Fruit fly (Drosophila melanogaster) whole organism, embryonic: Measurements from ENCODE around the gene CG5214.

Experiments
- CG10209 ChIP-seq: fragments of 200-800 bp; sonication (Bioruptor generic); optimal IDR thresholded peaks from 3 replicates; lab custom pipeline; 2017; ENCODE audit warnings: missing biosample characterization, mild to moderate bottlenecking, missing genetic modification characterization, missing genetic modification reagents
- CG10321 ChIP-seq: fragments of 200-800 bp; sonication (Bioruptor generic); IDR thresholded peaks from 2 replicates; pipeline ENCODE4 v1.3.6; 2022; ENCODE audit warnings: missing biosample characterization, missing genetic modification characterization
- CG10543 ChIP-seq: fragments of 200-800 bp; sonication (Bioruptor generic); optimal IDR thresholded peaks from 3 replicates; lab custom pipeline; 2017; ENCODE audit warnings: missing biosample characterization, mild to moderate bottlenecking, missing genetic modification characterization, moderate library complexity
- CG11093 ChIP-seq: fragments of 200-800 bp; sonication (Bioruptor generic); IDR thresholded peaks from 3 replicates; pipeline ENCODE4 v1.3.6; 2022; ENCODE audit warnings: missing biosample characterization, missing genetic modification characterization
- CG11504 ChIP-seq: fragments of 200-800 bp; sonication (Bioruptor generic); optimal IDR thresholded peaks from 3 replicates; lab custom pipeline; 2019; ENCODE audit warnings: missing biosample characterization, mild to moderate bottlenecking, missing genetic modification characterization, moderate library complexity
- CG14667 ChIP-seq: fragments of 200-800 bp; sonication (Bioruptor generic); IDR thresholded peaks from 2 replicates; pipeline ENCODE4 v1.3.6; 2022; ENCODE audit warnings: missing biosample characterization, missing genetic modification characterization
- CG15011 ChIP-seq: fragments of 200-800 bp; sonication (Bioruptor generic); optimal IDR thresholded peaks from 3 replicates; lab custom pipeline; 2018; ENCODE audit warnings: missing biosample characterization, mild to moderate bottlenecking, missing genetic modification characterization
- CG1647 ChIP-seq: fragments of 200-800 bp; sonication (Bioruptor generic); optimal IDR thresholded peaks from 3 replicates; lab custom pipeline; 2016; ENCODE audit warnings: missing biosample characterization, missing genetic modification characterization
- CG17186 ChIP-seq: fragments of 200-800 bp; sonication (Bioruptor generic); optimal IDR thresholded peaks from 3 replicates; lab custom pipeline; 2017; ENCODE audit warnings: missing biosample characterization, missing genetic modification reagents, missing genetic modification characterization
- CG17359 ChIP-seq: fragments of 200-800 bp; sonication (Bioruptor generic); optimal IDR thresholded peaks from 3 replicates; lab custom pipeline; 2018; ENCODE audit warnings: missing biosample characterization, mild to moderate bottlenecking, missing genetic modification characterization, moderate library complexity
- CG17361 ChIP-seq: fragments of 200-800 bp; sonication (Bioruptor generic); IDR thresholded peaks from 3 replicates; pipeline ENCODE4 v1.3.6; 2022; ENCODE audit warnings: missing biosample characterization, missing genetic modification characterization
- CG17829 ChIP-seq: fragments of 200-800 bp; optimal IDR thresholded peaks from 2 replicates; lab custom pipeline; 2019; ENCODE audit warnings: missing biosample characterization, mild to moderate bottlenecking, missing genetic modification characterization, moderate library complexity
- CG2875 ChIP-seq: fragments of 200-800 bp; sonication (Bioruptor generic); optimal IDR thresholded peaks from 2 replicates; lab custom pipeline; 2017; ENCODE audit warnings: missing biosample characterization, mild to moderate bottlenecking, missing genetic modification characterization, missing genetic modification reagents
- CG3163 ChIP-seq: fragments of 200-800 bp; sonication (Bioruptor generic); optimal IDR thresholded peaks from 3 replicates; lab custom pipeline; 2016; ENCODE audit warnings: missing biosample characterization, missing genetic modification characterization
- CG34224 ChIP-seq: fragments of 200-800 bp; sonication (Bioruptor generic); IDR thresholded peaks from 3 replicates; pipeline ENCODE4 v1.3.6; 2022; ENCODE audit warnings: missing biosample characterization, missing genetic modification characterization; ENCODE audit not compliant: partially characterized antibody
- CG4424 ChIP-seq: fragments of 200-800 bp; sonication (Bioruptor generic); optimal IDR thresholded peaks from 3 replicates; lab custom pipeline; 2016; ENCODE audit warnings: missing biosample characterization, missing genetic modification characterization
- CG4617 ChIP-seq: fragments of 200-800 bp; sonication (Bioruptor generic); optimal IDR thresholded peaks from 3 replicates; lab custom pipeline; 2016; ENCODE audit warnings: missing biosample characterization, missing genetic modification characterization, borderline replicate concordance
- CG4820 ChIP-seq: fragments of 200-800 bp; sonication (Bioruptor generic); optimal IDR thresholded peaks from 3 replicates; lab custom pipeline; 2016; ENCODE audit warnings: missing biosample characterization, missing genetic modification characterization
- CG6683 ChIP-seq: fragments of 200-800 bp; sonication (Bioruptor generic); optimal IDR thresholded peaks from 2 replicates; lab custom pipeline; 2017; ENCODE audit warnings: missing biosample characterization, mild to moderate bottlenecking, missing genetic modification characterization, missing genetic modification reagents
- CG8281 ChIP-seq: fragments of 200-800 bp; sonication (Bioruptor generic); optimal IDR thresholded peaks from 2 replicates; lab custom pipeline; 2018; ENCODE audit warnings: missing biosample characterization, mild to moderate bottlenecking, missing genetic modification characterization, moderate library complexity
- CG9215 ChIP-seq: fragments of 200-800 bp; sonication (Bioruptor generic); IDR thresholded peaks from 2 replicates; pipeline ENCODE4 v1.3.6; 2022; ENCODE audit warnings: missing biosample characterization, missing genetic modification characterization
- Camta ChIP-seq: fragments of 200-800 bp; sonication (Bioruptor generic); optimal IDR thresholded peaks from 2 replicates; lab custom pipeline; 2016; ENCODE audit warnings: missing biosample characterization, missing genetic modification characterization
- CkIIα-i1 ChIP-seq: fragments of 200-800 bp; sonication (Bioruptor generic); IDR thresholded peaks from 2 replicates; pipeline ENCODE4 v1.3.6; 2022; ENCODE audit warnings: missing biosample characterization, missing genetic modification characterization
- Doc2 ChIP-seq: fragments of 200-800 bp; sonication (Bioruptor generic); IDR thresholded peaks from 2 replicates; pipeline ENCODE4 v1.3.6; 2022; ENCODE audit warnings: missing biosample characterization, missing genetic modification characterization
- Dp ChIP-seq: fragments of 200-800 bp; sonication (Bioruptor generic); optimal IDR thresholded peaks from 2 replicates; lab custom pipeline; 2018; ENCODE audit warnings: missing biosample characterization, mild to moderate bottlenecking, missing genetic modification characterization, moderate library complexity
- E2f2 ChIP-seq: fragments of 200-800 bp; sonication (Bioruptor generic); IDR thresholded peaks from 2 replicates; pipeline ENCODE4 v1.3.6; 2022; ENCODE audit warnings: missing biosample characterization, missing genetic modification characterization
- Eip74EF ChIP-seq, 2 experiments: fragments of 200-800 bp in 1 of 2; fragments of >200 bp in 1 of 2; sonication (Bioruptor generic) in 1 of 2; optimal IDR thresholded peaks; 2 replicates each; lab custom pipeline; 2017 to 2019; ENCODE audit warnings: missing biosample characterization in 2 of 2, missing genetic modification characterization in 2 of 2, mild to moderate bottlenecking in 1 of 2, moderate library complexity in 1 of 2
- HLH4C ChIP-seq: fragments of 200-800 bp; sonication (Bioruptor generic); IDR thresholded peaks from 3 replicates; pipeline ENCODE4 v1.3.6; 2022; ENCODE audit warnings: missing biosample characterization, missing genetic modification characterization; ENCODE audit not compliant: partially characterized antibody
- Hmr ChIP-seq: fragments of 200-800 bp; sonication (Bioruptor generic); optimal IDR thresholded peaks from 3 replicates; lab custom pipeline; 2017; ENCODE audit warnings: mild to moderate bottlenecking, missing biosample characterization, missing genetic modification reagents, missing genetic modification characterization
- Hr3 ChIP-seq: fragments of 200-800 bp; sonication (Bioruptor generic); optimal IDR thresholded peaks from 3 replicates; lab custom pipeline; 2016; ENCODE audit warnings: missing biosample characterization, missing genetic modification characterization
- Hr78 ChIP-seq, 2 experiments: fragments of 200-800 bp in 1 of 2; fragments of >200 bp in 1 of 2; sonication (Bioruptor generic) in 1 of 2; optimal IDR thresholded peaks; 2 replicates each; lab custom pipeline; 2017 to 2019; ENCODE audit warnings: missing biosample characterization in 2 of 2, missing genetic modification characterization in 2 of 2, mild to moderate bottlenecking in 1 of 2, moderate library complexity in 1 of 2
- Lpt ChIP-seq: fragments of >200 bp; optimal IDR thresholded peaks from 2 replicates; lab custom pipeline; 2018; ENCODE audit warnings: missing biosample characterization, missing genetic modification characterization
- MBD-R2 ChIP-seq: fragments of 200-800 bp; sonication (Bioruptor generic); IDR thresholded peaks from 2 replicates; pipeline ENCODE4 v1.3.6; 2022; ENCODE audit warnings: missing biosample characterization, missing genetic modification characterization
- MESR4 ChIP-seq: fragments of 200-800 bp; sonication (Bioruptor generic); optimal IDR thresholded peaks from 2 replicates; lab custom pipeline; 2018; ENCODE audit warnings: missing biosample characterization, mild to moderate bottlenecking, missing genetic modification characterization, moderate library complexity
- Myb ChIP-seq: fragments of 200-800 bp; sonication (Bioruptor generic); optimal IDR thresholded peaks from 2 replicates; lab custom pipeline; 2016; ENCODE audit warnings: missing biosample characterization, missing genetic modification characterization
- NK7.1 ChIP-seq: fragments of 200-800 bp; sonication (Bioruptor generic); optimal IDR thresholded peaks from 3 replicates; lab custom pipeline; 2016; ENCODE audit warnings: missing biosample characterization, missing genetic modification characterization
- Sin3A ChIP-seq: fragments of >200 bp; optimal IDR thresholded peaks from 2 replicates; lab custom pipeline; 2018
- Tbp ChIP-seq: fragments of >200 bp; optimal IDR thresholded peaks from 2 replicates; lab custom pipeline; 2018; ENCODE audit warnings: missing biosample characterization, missing genetic modification characterization
- Usf ChIP-seq: fragments of 200-800 bp; sonication (Bioruptor generic); optimal IDR thresholded peaks from 2 replicates; lab custom pipeline; 2017; ENCODE audit warnings: missing genotype, missing biosample characterization, missing genetic modification characterization
- chinmo ChIP-seq: fragments of 200-800 bp; sonication (Bioruptor generic); IDR thresholded peaks from 4 replicates; pipeline ENCODE4 v1.3.6; 2022; ENCODE audit warnings: missing biosample characterization, missing genetic modification characterization; ENCODE audit not compliant: partially characterized antibody
- crc ChIP-seq: fragments of 200-800 bp; sonication (Bioruptor generic); optimal IDR thresholded peaks from 2 replicates; lab custom pipeline; 2016; ENCODE audit warnings: missing biosample characterization, missing genetic modification characterization
- crp ChIP-seq, 2 experiments: fragments of 200-800 bp; sonication (Bioruptor generic); optimal IDR thresholded peaks; 2 replicates in 1 of 2; 3 replicates in 1 of 2; lab custom pipeline; 2017; ENCODE audit warnings: missing biosample characterization in 2 of 2, missing genetic modification characterization in 2 of 2, mild to moderate bottlenecking in 1 of 2, moderate library complexity in 1 of 2
- gfzf ChIP-seq: fragments of 200-800 bp; sonication (Bioruptor generic); optimal IDR thresholded peaks from 2 replicates; lab custom pipeline; 2016; ENCODE audit warnings: missing biosample characterization, mild to moderate bottlenecking, missing genetic modification characterization, moderate library complexity
- gro ChIP-seq: fragments of 200-800 bp; sonication (Bioruptor generic); optimal IDR thresholded peaks from 2 replicates; lab custom pipeline; 2016; ENCODE audit warnings: missing biosample characterization, missing genetic modification characterization
- mirr ChIP-seq: fragments of 200-800 bp; sonication (Bioruptor generic); optimal IDR thresholded peaks from 3 replicates; lab custom pipeline; 2018; ENCODE audit warnings: missing biosample characterization, mild to moderate bottlenecking, missing genetic modification characterization
- pzg ChIP-seq: fragments of 200-800 bp; sonication (Bioruptor generic); optimal IDR thresholded peaks from 3 replicates; lab custom pipeline; 2018; ENCODE audit warnings: missing biosample characterization, mild to moderate bottlenecking, missing genetic modification characterization, moderate library complexity
- run ChIP-seq: fragments of 200-800 bp; sonication (Bioruptor generic); optimal IDR thresholded peaks from 3 replicates; lab custom pipeline; 2018; ENCODE audit warnings: missing biosample characterization, mild to moderate bottlenecking, missing genetic modification characterization
- sob ChIP-seq: fragments of 200-800 bp; sonication (Bioruptor generic); IDR thresholded peaks from 2 replicates; pipeline ENCODE4 v1.3.6; 2022; ENCODE audit warnings: missing biosample characterization, missing genetic modification characterization
- tap ChIP-seq: fragments of 200-800 bp; optimal IDR thresholded peaks from 3 replicates; lab custom pipeline; 2019; ENCODE audit warnings: missing biosample characterization, mild to moderate bottlenecking, missing genetic modification characterization, moderate library complexity
- tin ChIP-seq: fragments of 200-800 bp; sonication (Bioruptor generic); optimal IDR thresholded peaks from 3 replicates; lab custom pipeline; 2016; ENCODE audit warnings: missing biosample characterization, missing genetic modification characterization
- ttk ChIP-seq: fragments of 200-800 bp; sonication (Bioruptor generic); IDR thresholded peaks from 2 replicates; pipeline ENCODE4 v2.1.2; 2022; ENCODE audit warnings: missing biosample characterization, missing genetic modification characterization

Gene CG5214

DNA sequence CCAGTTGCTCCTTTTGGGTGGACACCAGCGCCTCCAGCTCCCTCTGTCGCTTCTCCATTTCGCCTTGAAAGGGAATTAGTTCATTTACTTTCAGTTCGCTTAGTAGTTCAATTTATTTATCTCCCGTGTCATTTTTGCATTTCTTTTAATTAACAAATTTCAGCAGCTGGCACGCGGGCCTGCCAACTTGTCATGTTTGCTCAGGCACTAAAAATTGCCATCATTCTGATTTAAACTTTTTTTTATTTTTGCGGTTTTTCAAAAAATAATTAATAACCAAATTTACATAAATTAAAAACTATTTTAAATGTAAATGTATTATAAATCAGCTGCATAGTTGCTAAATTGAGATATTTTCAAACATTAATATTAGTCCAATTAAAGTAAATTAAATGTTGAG, 13.7 kb upstream of the CG5214 start, which contains the start of gene GCC88:
TSS of gene GCC88 (minus strand) at position 209 of the 400 bp plus-strand sequence.
- TF ChIP-seq Usf (GFP tag; lab: Kevin White, UChicago) (no peak), crc (GFP tag; lab: Kevin White, UChicago) (no peak), Doc2 (no peak), CG3163 (no peak), run (tag; lab: Kevin White, UChicago) (no peak), chinmo (GFP tag; lab: Robert Waterston, UW) (no peak), CG15011 (GFP tag; lab: Kevin White, UChicago) (no peak), gro (GFP tag; lab: Kevin White, UChicago) (no peak), Camta (GFP tag; lab: Kevin White, UChicago) (no peak), Sin3A (lab: Kevin White, UChicago) (no peak), mirr (no peak), CG10321 (no peak), CG10543 (no peak), crp (GFP tag; optimal IDR thresholded peaks at IDR 0.05; lab: Kevin White, UChicago) (peak; percentile 23 to 84), Lpt (GFP tag; lab: Kevin White, UChicago) (no peak), CG17186 (GFP tag; lab: Kevin White, UChicago) (no peak), Hr3 (GFP tag; lab: Kevin White, UChicago) (no peak), CG4617 (peak; percentile 46), tin (GFP tag; lab: Kevin White, UChicago) (no peak), CG17359 (tag; lab: Kevin White, UChicago) (peak; percentile 91), CG9215 (GFP tag; lab: Robert Waterston, UW) (no peak), CG4820 (GFP tag; lab: Kevin White, UChicago) (no peak), CG2875 (GFP tag; lab: Kevin White, UChicago) (no peak), Tbp (GFP tag; lab: Kevin White, UChicago) (no peak), CG11093 (GFP tag; lab: Robert Waterston, UW) (no peak), HLH4C (no peak), Myb (GFP tag; lab: Kevin White, UChicago) (no peak), CG17829 (tag; lab: Kevin White, UChicago) (no peak), Eip74EF (GFP tag; optimal IDR thresholded peaks at IDR 0.05; lab: Kevin White, UChicago) (no peak), MESR4 (GFP tag; lab: Kevin White, UChicago) (peak; percentile 45), CG14667 (GFP tag; lab: Robert Waterston, UW) (no peak), Dp (GFP tag; lab: Kevin White, UChicago) (peak; percentile 29), sob (GFP tag; lab: Robert Waterston, UW) (no peak), gfzf (GFP tag; lab: Kevin White, UChicago) (peak; percentile 63), CG6683 (GFP tag; lab: Kevin White, UChicago) (no peak), CkIIα-i1 (no peak), NK7.1 (GFP tag; lab: Kevin White, UChicago) (no peak), ttk (no peak), CG1647 (GFP tag; lab: Kevin White, UChicago) (no peak), CG8281 (tag; lab: Kevin White, UChicago) (no peak), MBD-R2 (GFP tag; lab: Robert Waterston, UW) (peak; percentile 78), CG11504 (tag; lab: Kevin White, UChicago) (no peak), pzg (peak; percentile 27), CG34224 (GFP tag; lab: Robert Waterston, UW) (no peak), CG10209 (GFP tag; lab: Kevin White, UChicago) (no peak), CG17361 (GFP tag; lab: Robert Waterston, UW) (no peak), Hmr (no peak), tap (tag; lab: Kevin White, UChicago) (no peak), CG4424 (GFP tag; lab: Kevin White, UChicago) (no peak), Hr78 (GFP tag; optimal IDR thresholded peaks at IDR 0.05; lab: Kevin White, UChicago) (no peak), E2f2 (GFP tag; lab: Robert Waterston, UW) (peak; percentile 39; the same call in 1 of the 2 replicates)
